Worm (Caenorhabditis elegans): ENCODE measurements around the gene F26G1.2.

DNA sequence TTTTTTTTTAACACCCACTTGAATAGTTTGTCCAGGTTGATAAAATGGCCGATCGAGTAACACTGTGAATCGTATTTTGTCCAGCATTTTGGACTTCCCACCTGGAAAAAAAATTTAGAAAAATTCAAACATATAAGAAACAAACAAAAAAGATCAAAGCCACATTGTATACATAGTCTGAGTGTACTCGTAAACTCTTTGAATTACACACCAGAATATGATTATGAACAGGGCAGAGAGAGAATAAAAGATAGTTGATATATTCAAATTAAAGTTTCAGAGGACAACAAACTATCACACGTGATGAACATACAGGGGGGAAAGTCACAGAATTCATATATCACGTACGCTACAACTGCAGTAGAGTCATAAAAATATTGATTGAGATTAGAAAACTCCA is 3.4 kb downstream of the F26G1.2 start, which contains the start of gene ttm-2:
- TF ChIP-seq fkh-10 (GFP tag; optimal IDR thresholded peaks at IDR 0.05) (no peak), nhr-25 (tag; optimal IDR thresholded peaks at IDR 0.05) (no peak), nhr-12 (tag; optimal IDR thresholded peaks at IDR 0.05) (no peak), ama-1 (optimal IDR thresholded peaks at IDR 0.05) (no peak), nfya-1 (tag; optimal IDR thresholded peaks at IDR 0.05; ENCODE audit: insufficient read depth) (no peak), elt-2 (tag; optimal IDR thresholded peaks at IDR 0.05) (no peak), ztf-4 (tag; optimal IDR thresholded peaks at IDR 0.05) (no peak), ceh-82 (tag; optimal IDR thresholded peaks at IDR 0.05) (no peak), ceh-28 (tag; optimal IDR thresholded peaks at IDR 0.05) (no peak), unc-62 (GFP tag; optimal IDR thresholded peaks at IDR 0.05) (no peak), pqm-1 (tag; optimal IDR thresholded peaks at IDR 0.05) (no peak), unc-39 (tag; optimal IDR thresholded peaks at IDR 0.05) (no peak), ztf-11 (tag; optimal IDR thresholded peaks at IDR 0.05) (no peak), skn-1 (tag; optimal IDR thresholded peaks at IDR 0.05) (no peak)
